Fruit fly (Drosophila melanogaster) whole organism, wandering third instar larva: Measurements from ENCODE around the gene Chro.

Experiments used
- brk ChIP-seq: fragments of 200-800 bp; sonication (Bioruptor generic); optimal IDR thresholded peaks from 2 replicates; lab custom pipeline; 2016; ENCODE audit warnings: missing biosample characterization, mild to moderate bottlenecking, missing genetic modification characterization
- fru ChIP-seq: fragments of 200-800 bp; sonication (Bioruptor generic); optimal IDR thresholded peaks from 3 replicates; lab custom pipeline; 2016; ENCODE audit warnings: missing biosample characterization, mild to moderate bottlenecking, missing genetic modification characterization
- sage ChIP-seq: fragments of 200-800 bp; sonication (Bioruptor generic); optimal IDR thresholded peaks from 2 replicates; lab custom pipeline; 2016; ENCODE audit warnings: missing biosample characterization, mild to moderate bottlenecking, missing genetic modification characterization
- tai ChIP-seq: sonication (Bioruptor generic); optimal IDR thresholded peaks from 2 replicates; lab custom pipeline; 2016; ENCODE audit warnings: missing biosample characterization, missing genetic modification characterization

DNA sequence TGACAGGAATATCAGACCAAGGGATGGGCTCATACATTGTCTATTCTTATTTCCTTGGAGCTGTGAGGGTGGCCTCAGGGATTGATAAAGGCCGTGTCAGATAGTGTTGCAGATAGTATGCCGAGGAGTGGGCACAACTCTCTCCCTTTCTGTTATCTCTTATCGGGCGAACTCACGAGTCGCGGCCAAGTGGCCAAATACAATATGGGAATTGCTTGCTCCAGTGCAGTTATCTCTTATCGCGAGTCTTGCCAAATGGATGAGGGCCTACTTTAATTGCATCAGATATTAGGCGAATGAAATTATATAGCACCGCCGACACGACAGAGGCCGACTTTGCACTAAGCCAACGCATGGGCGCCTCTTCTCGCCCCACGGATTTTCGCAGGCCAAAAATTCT lies 8.2 kb upstream of the Chro start:
- TF ChIP-seq fru (no peak), brk (no peak), sage (no peak), tai (GFP tag; lab: Kevin White, UChicago) (no peak)
